Fruit fly (Drosophila melanogaster) whole organism, embryonic: ENCODE results near the gene CRIF.

Experiments
- B-H1 ChIP-seq: fragments of 200-800 bp; sonication (Bioruptor generic); IDR thresholded peaks from 3 replicates; pipeline ENCODE4 v1.3.6; 2022; ENCODE audit warnings: missing biosample characterization, missing genetic modification characterization
- Bdp1 ChIP-seq: fragments of 200-800 bp; sonication (Bioruptor generic); optimal IDR thresholded peaks from 3 replicates; lab custom pipeline; 2016; ENCODE audit warnings: missing biosample characterization, missing genetic modification characterization
- CG10654 ChIP-seq: fragments of 200-800 bp; sonication (Bioruptor generic); optimal IDR thresholded peaks from 2 replicates; lab custom pipeline; 2016; ENCODE audit warnings: missing biosample characterization, missing genetic modification characterization
- CG12236 ChIP-seq: fragments of 200-800 bp; sonication (Bioruptor generic); optimal IDR thresholded peaks from 2 replicates; lab custom pipeline; 2016; ENCODE audit warnings: missing biosample characterization, missing genetic modification characterization
- CG15073 ChIP-seq: fragments of 200-800 bp; sonication (Bioruptor generic); optimal IDR thresholded peaks from 2 replicates; lab custom pipeline; 2016; ENCODE audit warnings: missing biosample characterization, missing genetic modification characterization
- CG15514 ChIP-seq: fragments of 200-800 bp; sonication (Bioruptor generic); optimal IDR thresholded peaks from 3 replicates; lab custom pipeline; 2017; ENCODE audit warnings: missing biosample characterization, missing genetic modification characterization, mild to moderate bottlenecking, moderate library complexity, missing genetic modification reagents
- CG18619 ChIP-seq: fragments of 200-800 bp; sonication (Bioruptor generic); optimal IDR thresholded peaks from 3 replicates; lab custom pipeline; 2017; ENCODE audit warnings: missing biosample characterization, mild to moderate bottlenecking, missing genetic modification characterization
- CG2875 ChIP-seq: fragments of 200-800 bp; sonication (Bioruptor generic); optimal IDR thresholded peaks from 2 replicates; lab custom pipeline; 2017; ENCODE audit warnings: missing biosample characterization, mild to moderate bottlenecking, missing genetic modification characterization, missing genetic modification reagents
- CG30020 ChIP-seq: fragments of 200-800 bp; optimal IDR thresholded peaks from 2 replicates; lab custom pipeline; 2019; ENCODE audit warnings: missing biosample characterization, mild to moderate bottlenecking, missing genetic modification characterization, moderate library complexity
- CG3281 ChIP-seq: fragments of 200-800 bp; sonication (Bioruptor generic); optimal IDR thresholded peaks from 3 replicates; lab custom pipeline; 2017; ENCODE audit warnings: missing biosample characterization, mild to moderate bottlenecking, missing genetic modification characterization
- CG33213 ChIP-seq: fragments of 200-800 bp; sonication (Bioruptor generic); optimal IDR thresholded peaks from 3 replicates; lab custom pipeline; 2016; ENCODE audit warnings: missing biosample characterization, missing genetic modification characterization
- CG34224 ChIP-seq: fragments of 200-800 bp; sonication (Bioruptor generic); IDR thresholded peaks from 3 replicates; pipeline ENCODE4 v1.3.6; 2022; ENCODE audit warnings: missing biosample characterization, missing genetic modification characterization; ENCODE audit not compliant: partially characterized antibody
- CG4282 ChIP-seq: fragments of 200-800 bp; sonication (Bioruptor generic); optimal IDR thresholded peaks from 2 replicates; lab custom pipeline; 2016; ENCODE audit warnings: missing biosample characterization, missing genetic modification characterization
- CG4854 ChIP-seq: fragments of 200-800 bp; sonication (Bioruptor generic); optimal IDR thresholded peaks from 2 replicates; lab custom pipeline; 2016; ENCODE audit warnings: missing biosample characterization, missing genetic modification characterization, inconsistent platforms
- CG6765 ChIP-seq: fragments of 200-800 bp; sonication (Bioruptor generic); optimal IDR thresholded peaks from 3 replicates; lab custom pipeline; 2017; ENCODE audit warnings: missing biosample characterization, mild to moderate bottlenecking, missing genetic modification characterization
- CG8478 ChIP-seq: fragments of >200 bp; optimal IDR thresholded peaks from 2 replicates; lab custom pipeline; 2018
- CG9797 ChIP-seq: fragments of 200-800 bp; sonication (Bioruptor generic); optimal IDR thresholded peaks from 3 replicates; lab custom pipeline; 2018; ENCODE audit warnings: missing biosample characterization, mild to moderate bottlenecking, missing genetic modification characterization
- CG9932 ChIP-seq: fragments of 200-800 bp; sonication (Bioruptor generic); IDR thresholded peaks from 2 replicates; pipeline ENCODE4 v1.3.6; 2022; ENCODE audit warnings: missing biosample characterization, missing genetic modification characterization
- CrebB ChIP-seq: fragments of 200-800 bp; sonication (Bioruptor generic); optimal IDR thresholded peaks from 3 replicates; lab custom pipeline; 2018; ENCODE audit warnings: missing biosample characterization, mild to moderate bottlenecking, missing genetic modification characterization
- D19B ChIP-seq: fragments of 200-800 bp; sonication (Bioruptor generic); optimal IDR thresholded peaks from 2 replicates; lab custom pipeline; 2017; ENCODE audit warnings: missing biosample characterization, mild to moderate bottlenecking, missing genetic modification characterization
- Dll ChIP-seq: fragments of 200-800 bp; sonication (Bioruptor generic); IDR thresholded peaks from 4 replicates; pipeline ENCODE4 v1.3.6; 2022; ENCODE audit warnings: missing biosample characterization, missing genetic modification characterization; ENCODE audit not compliant: partially characterized antibody
- Doc3 ChIP-seq: fragments of 200-800 bp; sonication (Bioruptor generic); IDR thresholded peaks from 3 replicates; pipeline ENCODE4 v1.3.6; 2022; ENCODE audit warnings: missing biosample characterization, missing genetic modification characterization; ENCODE audit not compliant: partially characterized antibody
- Drgx ChIP-seq: fragments of 200-800 bp; sonication (Bioruptor generic); IDR thresholded peaks from 2 replicates; pipeline ENCODE4 v1.3.6; 2022; ENCODE audit warnings: missing biosample characterization, missing genetic modification characterization
- E2f1 ChIP-seq: fragments of 200-800 bp; sonication (Bioruptor generic); IDR thresholded peaks from 2 replicates; pipeline ENCODE4 v1.3.6; 2022; ENCODE audit warnings: missing biosample characterization, missing genetic modification characterization
- Hr51 ChIP-seq, 2 experiments: fragments of 200-800 bp; sonication (Bioruptor generic); optimal IDR thresholded peaks; 2 replicates in 1 of 2; 3 replicates in 1 of 2; lab custom pipeline; 2016 to 2018; ENCODE audit warnings: missing biosample characterization in 2 of 2, missing genetic modification characterization in 2 of 2, mild to moderate bottlenecking in 1 of 2, moderate library complexity in 1 of 2
- NFAT ChIP-seq: fragments of 200-800 bp; sonication (Bioruptor generic); IDR thresholded peaks from 2 replicates; pipeline ENCODE4 v1.3.6; 2022; ENCODE audit warnings: missing biosample characterization, missing genetic modification characterization
- Stat92E ChIP-seq, 3 experiments: fragments of >200 bp in 2 of 3; fragments of 200-800 bp in 1 of 3; sonication (Bioruptor generic) in 1 of 3; optimal IDR thresholded peaks; 2 replicates each; lab custom pipeline; 2017 to 2019; ENCODE audit warnings: missing biosample characterization in 3 of 3, missing genetic modification characterization in 3 of 3, mild to moderate bottlenecking in 1 of 3, moderate library complexity in 1 of 3
- Taf1 ChIP-seq: fragments of 200-800 bp; sonication (Bioruptor generic); IDR thresholded peaks from 2 replicates; pipeline ENCODE4 v1.3.6; 2022; ENCODE audit warnings: missing biosample characterization, missing genetic modification characterization
- Xbp1 ChIP-seq: fragments of 200-800 bp; sonication (Bioruptor generic); optimal IDR thresholded peaks from 3 replicates; lab custom pipeline; 2016; ENCODE audit warnings: missing biosample characterization, mild to moderate bottlenecking, missing genetic modification characterization
- YL-1 ChIP-seq: fragments of 200-800 bp; sonication (Bioruptor generic); optimal IDR thresholded peaks from 3 replicates; lab custom pipeline; 2017; ENCODE audit warnings: missing biosample characterization, mild to moderate bottlenecking, missing genetic modification characterization
- ab ChIP-seq: fragments of 200-800 bp; sonication (Bioruptor generic); optimal IDR thresholded peaks from 2 replicates; lab custom pipeline; 2016; ENCODE audit warnings: missing biosample characterization, missing genetic modification characterization
- amos ChIP-seq: fragments of 200-800 bp; sonication (Bioruptor generic); IDR thresholded peaks from 2 replicates; pipeline ENCODE4 v1.3.6; 2022; ENCODE audit warnings: missing biosample characterization, missing genetic modification characterization; ENCODE audit not compliant: partially characterized antibody
- ato ChIP-seq: fragments of 200-800 bp; sonication (Bioruptor generic); IDR thresholded peaks from 2 replicates; pipeline ENCODE4 v1.3.6; 2022; ENCODE audit warnings: missing biosample characterization, missing genetic modification characterization; ENCODE audit not compliant: partially characterized antibody
- chif ChIP-seq, 2 experiments: fragments of 200-800 bp; sonication (Bioruptor generic); optimal IDR thresholded peaks; 3 replicates each; lab custom pipeline; 2016; ENCODE audit warnings: missing biosample characterization in 2 of 2, missing genetic modification characterization in 2 of 2
- inv ChIP-seq: fragments of 200-800 bp; sonication (Bioruptor generic); IDR thresholded peaks from 2 replicates; pipeline ENCODE4 v1.3.6; 2022; ENCODE audit warnings: missing biosample characterization, missing genetic modification characterization; ENCODE audit not compliant: partially characterized antibody
- nmo ChIP-seq: fragments of 200-800 bp; sonication (Bioruptor generic); optimal IDR thresholded peaks from 2 replicates; lab custom pipeline; 2018; ENCODE audit warnings: missing biosample characterization, mild to moderate bottlenecking, missing genetic modification characterization, moderate library complexity
- odd ChIP-seq: fragments of 200-800 bp; sonication (Bioruptor generic); optimal IDR thresholded peaks from 2 replicates; lab custom pipeline; 2017; ENCODE audit warnings: missing biosample characterization, mild to moderate bottlenecking, missing genetic modification characterization
- pb ChIP-seq: fragments of 200-800 bp; sonication (Bioruptor generic); optimal IDR thresholded peaks from 3 replicates; lab custom pipeline; 2016; ENCODE audit warnings: missing biosample characterization, missing genetic modification characterization
- phol ChIP-seq: fragments of 200-800 bp; sonication (Bioruptor generic); optimal IDR thresholded peaks from 3 replicates; lab custom pipeline; 2018; ENCODE audit warnings: missing biosample characterization, mild to moderate bottlenecking, missing genetic modification characterization, moderate library complexity
- salm ChIP-seq: fragments of 200-800 bp; sonication (Bioruptor generic); optimal IDR thresholded peaks from 2 replicates; lab custom pipeline; 2018; ENCODE audit warnings: missing biosample characterization, mild to moderate bottlenecking, missing genetic modification characterization
- sc ChIP-seq, 3 experiments: fragments of >200 bp in 2 of 3; fragments of 200-800 bp in 1 of 3; sonication (Bioruptor generic) in 1 of 3; optimal IDR thresholded peaks; 2 replicates in 2 of 3; 3 replicates in 1 of 3; lab custom pipeline; 2017; ENCODE audit warnings: mild to moderate bottlenecking in 1 of 3, missing biosample characterization in 1 of 3, missing genetic modification characterization in 1 of 3, missing genetic modification reagents in 1 of 3
- scrt ChIP-seq: fragments of 200-800 bp; sonication (Bioruptor generic); optimal IDR thresholded peaks from 2 replicates; lab custom pipeline; 2018; ENCODE audit warnings: missing biosample characterization, mild to moderate bottlenecking, missing genetic modification characterization, moderate library complexity
- slou ChIP-seq: fragments of 200-800 bp; sonication (Bioruptor generic); optimal IDR thresholded peaks from 3 replicates; lab custom pipeline; 2016; ENCODE audit warnings: missing biosample characterization, missing genetic modification characterization
- sug ChIP-seq: fragments of 200-800 bp; optimal IDR thresholded peaks from 2 replicates; lab custom pipeline; 2019; ENCODE audit warnings: missing biosample characterization, mild to moderate bottlenecking, missing genetic modification characterization, moderate library complexity
- trem ChIP-seq: fragments of 200-800 bp; optimal IDR thresholded peaks from 3 replicates; lab custom pipeline; 2019; ENCODE audit warnings: missing biosample characterization, mild to moderate bottlenecking, missing genetic modification characterization, moderate library complexity
- unc-4 ChIP-seq: fragments of 200-800 bp; sonication (Bioruptor generic); IDR thresholded peaks from 2 replicates; pipeline ENCODE4 v1.3.6; 2022; ENCODE audit warnings: missing biosample characterization, missing genetic modification characterization; ENCODE audit not compliant: partially characterized antibody
- vvl ChIP-seq: fragments of 200-800 bp; sonication (Bioruptor generic); IDR thresholded peaks from 2 replicates; pipeline ENCODE4 v1.3.6; 2022; ENCODE audit warnings: missing biosample characterization, missing genetic modification characterization

CRIF gene

DNA sequence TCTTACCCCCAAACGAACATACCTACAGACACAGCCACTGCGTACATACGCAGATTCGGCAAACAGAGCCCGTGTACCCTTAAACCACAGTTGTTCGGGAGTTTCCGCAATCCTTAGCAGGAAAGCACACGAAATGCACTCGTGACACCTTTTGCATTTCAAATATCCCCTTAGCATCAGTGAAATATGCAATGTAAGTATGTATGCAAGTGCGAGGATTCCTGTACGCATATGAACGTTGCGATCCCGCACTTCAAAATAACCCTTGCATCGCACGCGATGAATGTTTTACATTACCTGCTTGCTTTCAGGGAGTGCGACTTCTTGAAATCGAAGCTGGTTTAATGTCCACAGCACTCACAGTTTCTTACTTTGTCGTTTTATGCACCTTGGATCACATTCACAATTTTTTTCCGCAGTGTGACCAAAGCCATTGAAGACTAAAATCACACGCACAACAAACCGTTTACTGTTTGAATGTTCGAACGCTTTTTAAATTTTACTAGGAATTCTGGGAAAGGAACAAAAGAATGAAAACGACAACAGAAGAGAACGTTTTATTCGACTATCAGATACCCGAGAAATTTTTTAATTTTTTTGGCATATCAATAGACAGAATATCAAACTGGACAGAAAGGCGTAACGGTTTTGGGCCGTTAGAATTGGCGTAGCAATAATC lies 35.3 kb downstream of the CRIF start, which contains the start of gene Mkrn1 (continued):
- TF ChIP-seq chif (GFP tag; optimal IDR thresholded peaks at IDR 0.05; lab: Kevin White, UChicago) (no peak), Doc3 (GFP tag; lab: Robert Waterston, UW) (peak; percentile 29; the same call in 1 of the 3 replicates), vvl (GFP tag; lab: Robert Waterston, UW) (no peak), ato (peak; percentile 79), sug (tag; lab: Kevin White, UChicago) (no peak), YL-1 (GFP tag; lab: Kevin White, UChicago) (peak; percentile 60), CG34224 (GFP tag; lab: Robert Waterston, UW) (peak; percentile 62; the same call in 2 of the 3 replicates), CrebB (no peak), B-H1 (GFP tag; lab: Robert Waterston, UW) (no peak), Stat92E (GFP tag; optimal IDR thresholded peaks at IDR 0.05; lab: Kevin White, UChicago) (peak in 1 of 3 experiments; percentile 58), CG15514 (no peak), CG10654 (GFP tag; lab: Kevin White, UChicago) (no peak), trem (tag; lab: Kevin White, UChicago) (peak; percentile 53), D19B (peak; percentile 88), CG4854 (no peak), CG2875 (no peak), slou (no peak), nmo (peak; percentile 33), Hr51 (GFP tag; optimal IDR thresholded peaks at IDR 0.05; lab: Kevin White, UChicago) (no peak), pb (no peak), Bdp1 (GFP tag; lab: Kevin White, UChicago) (no peak), inv (GFP tag; lab: Robert Waterston, UW) (peak; percentile 58; the same call in 1 of the 2 replicates), ab (GFP tag; lab: Kevin White, UChicago) (no peak), scrt (GFP tag; lab: Kevin White, UChicago) (no peak), E2f1 (no peak), CG15073 (no peak), CG12236 (GFP tag; lab: Kevin White, UChicago) (no peak), CG30020 (tag; lab: Kevin White, UChicago) (peak; percentile 96), sc (optimal IDR thresholded peaks at IDR 0.05; lab: Kevin White, UChicago) (no peak), sc (GFP tag; optimal IDR thresholded peaks at IDR 0.05; lab: Kevin White, UChicago) (no peak), NFAT (GFP tag; lab: Robert Waterston, UW) (no peak), CG18619 (GFP tag; lab: Kevin White, UChicago) (no peak), CG3281 (GFP tag; lab: Kevin White, UChicago) (no peak), phol (tag; lab: Kevin White, UChicago) (peak; percentile 13), salm (tag; lab: Kevin White, UChicago) (no peak), Drgx (GFP tag; lab: Robert Waterston, UW) (no peak), CG9797 (GFP tag; lab: Kevin White, UChicago) (peak; percentile 81), CG4282 (GFP tag; lab: Kevin White, UChicago) (no peak), Taf1 (GFP tag; lab: Robert Waterston, UW) (no peak), CG6765 (no peak), Xbp1 (GFP tag; lab: Kevin White, UChicago) (no peak), unc-4 (GFP tag; lab: Robert Waterston, UW) (peak; percentile 41; the same call in 1 of the 2 replicates), Dll (peak; percentile 63; the same call in 3 of the 4 replicates), amos (GFP tag; lab: Robert Waterston, UW) (peak; percentile 54; the same call in 1 of the 2 replicates), CG33213 (GFP tag; lab: Kevin White, UChicago) (peak; percentile 66), CG8478 (no peak), odd (GFP tag; lab: Kevin White, UChicago) (no peak), CG9932 (GFP tag; lab: Robert Waterston, UW) (no peak)
